Fruit fly (Drosophila melanogaster) whole organism, embryonic: Measurements from ENCODE around the gene unk.

ENCODE experiments used
- Bteb2 ChIP-seq: fragments of 200-800 bp; sonication (Bioruptor generic); optimal IDR thresholded peaks from 2 replicates; lab custom pipeline; 2016; ENCODE audit warnings: missing biosample characterization, missing genetic modification characterization
- CG10267 ChIP-seq: fragments of 200-800 bp; sonication (Bioruptor generic); optimal IDR thresholded peaks from 2 replicates; lab custom pipeline; 2018; ENCODE audit warnings: missing biosample characterization, mild to moderate bottlenecking, missing genetic modification characterization, moderate library complexity
- CG10321 ChIP-seq: fragments of 200-800 bp; sonication (Bioruptor generic); IDR thresholded peaks from 2 replicates; pipeline ENCODE4 v1.3.6; 2022; ENCODE audit warnings: missing biosample characterization, missing genetic modification characterization
- CG12219 ChIP-seq: fragments of 200-800 bp; sonication (Bioruptor generic); optimal IDR thresholded peaks from 3 replicates; lab custom pipeline; 2018; ENCODE audit warnings: missing biosample characterization, mild to moderate bottlenecking, missing genetic modification characterization
- CG12236 ChIP-seq: fragments of 200-800 bp; sonication (Bioruptor generic); optimal IDR thresholded peaks from 2 replicates; lab custom pipeline; 2016; ENCODE audit warnings: missing biosample characterization, missing genetic modification characterization
- CG12769 ChIP-seq: fragments of 200-800 bp; sonication (Bioruptor generic); optimal IDR thresholded peaks from 2 replicates; lab custom pipeline; 2019; ENCODE audit warnings: missing biosample characterization, mild to moderate bottlenecking, missing genetic modification characterization, moderate library complexity
- CG14965 ChIP-seq: fragments of 200-800 bp; sonication (Bioruptor generic); optimal IDR thresholded peaks from 2 replicates; lab custom pipeline; 2016; ENCODE audit warnings: missing biosample characterization, missing genetic modification characterization, borderline replicate concordance
- CG17359 ChIP-seq: fragments of 200-800 bp; sonication (Bioruptor generic); optimal IDR thresholded peaks from 3 replicates; lab custom pipeline; 2018; ENCODE audit warnings: missing biosample characterization, mild to moderate bottlenecking, missing genetic modification characterization, moderate library complexity
- CG1792 ChIP-seq: fragments of 200-800 bp; sonication (Bioruptor generic); optimal IDR thresholded peaks from 2 replicates; lab custom pipeline; 2016; ENCODE audit warnings: missing biosample characterization, missing genetic modification characterization
- CG2678 ChIP-seq: fragments of 200-800 bp; sonication (Bioruptor generic); optimal IDR thresholded peaks from 3 replicates; lab custom pipeline; 2019; ENCODE audit warnings: missing biosample characterization, mild to moderate bottlenecking, missing genetic modification characterization, moderate library complexity
- CG3065 ChIP-seq: fragments of 200-800 bp; sonication (Bioruptor generic); optimal IDR thresholded peaks from 2 replicates; lab custom pipeline; 2016; ENCODE audit warnings: missing biosample characterization, missing genetic modification characterization
- CG31365 ChIP-seq: fragments of 200-800 bp; sonication (Bioruptor generic); optimal IDR thresholded peaks from 2 replicates; lab custom pipeline; 2018; ENCODE audit warnings: missing biosample characterization, mild to moderate bottlenecking, missing genetic modification characterization
- CG32532 ChIP-seq: fragments of 200-800 bp; sonication (Bioruptor generic); IDR thresholded peaks from 2 replicates; pipeline ENCODE4 v1.3.6; 2022; ENCODE audit warnings: missing biosample characterization, missing genetic modification characterization
- CG34224 ChIP-seq: fragments of 200-800 bp; sonication (Bioruptor generic); IDR thresholded peaks from 3 replicates; pipeline ENCODE4 v1.3.6; 2022; ENCODE audit warnings: missing biosample characterization, missing genetic modification characterization; ENCODE audit not compliant: partially characterized antibody
- CG34422 ChIP-seq: fragments of 200-800 bp; sonication (Bioruptor generic); IDR thresholded peaks from 3 replicates; pipeline ENCODE4 v1.3.6; 2022; ENCODE audit warnings: missing biosample characterization, missing genetic modification characterization
- CG3847 ChIP-seq: fragments of 200-800 bp; sonication (Bioruptor generic); IDR thresholded peaks from 2 replicates; pipeline ENCODE4 v1.3.6; 2022; ENCODE audit warnings: missing biosample characterization, missing genetic modification characterization
- CG4404 ChIP-seq: fragments of 200-800 bp; sonication (Bioruptor generic); IDR thresholded peaks from 2 replicates; pipeline ENCODE4 v1.3.6; 2022; ENCODE audit warnings: missing biosample characterization, missing genetic modification characterization
- CG4424 ChIP-seq: fragments of 200-800 bp; sonication (Bioruptor generic); optimal IDR thresholded peaks from 3 replicates; lab custom pipeline; 2016; ENCODE audit warnings: missing biosample characterization, missing genetic modification characterization
- CG6689 ChIP-seq: fragments of 200-800 bp; sonication (Bioruptor generic); IDR thresholded peaks from 2 replicates; pipeline ENCODE4 v1.3.6; 2022; ENCODE audit warnings: missing biosample characterization, missing genetic modification characterization
- CG7745 ChIP-seq: fragments of 200-800 bp; sonication (Bioruptor generic); optimal IDR thresholded peaks from 2 replicates; lab custom pipeline; 2018; ENCODE audit warnings: missing biosample characterization, mild to moderate bottlenecking, missing genetic modification characterization, moderate library complexity
- CG9215 ChIP-seq: fragments of 200-800 bp; sonication (Bioruptor generic); IDR thresholded peaks from 2 replicates; pipeline ENCODE4 v1.3.6; 2022; ENCODE audit warnings: missing biosample characterization, missing genetic modification characterization
- CoRest ChIP-seq: fragments of 200-800 bp; sonication (Bioruptor generic); optimal IDR thresholded peaks from 3 replicates; lab custom pipeline; 2018; ENCODE audit warnings: missing biosample characterization, mild to moderate bottlenecking, missing genetic modification characterization, moderate library complexity
- D ChIP-seq, 2 experiments: fragments of 200-800 bp in 1 of 2; fragments of >200 bp in 1 of 2; sonication (Bioruptor generic) in 1 of 2; optimal IDR thresholded peaks; 2 replicates in 1 of 2; 3 replicates in 1 of 2; lab custom pipeline; 2017; ENCODE audit warnings: mild to moderate bottlenecking in 1 of 2, missing biosample characterization in 1 of 2, missing genetic modification characterization in 1 of 2, missing genetic modification reagents in 1 of 2
- Fer1 ChIP-seq: fragments of 200-800 bp; sonication (Bioruptor generic); optimal IDR thresholded peaks from 2 replicates; lab custom pipeline; 2017; ENCODE audit warnings: missing biosample characterization, mild to moderate bottlenecking, missing genetic modification characterization
- Fer3 ChIP-seq: fragments of 200-800 bp; sonication (Bioruptor generic); optimal IDR thresholded peaks from 2 replicates; lab custom pipeline; 2018; ENCODE audit warnings: missing biosample characterization, mild to moderate bottlenecking, missing genetic modification characterization, moderate library complexity
- H15 ChIP-seq: fragments of 200-800 bp; sonication (Bioruptor generic); IDR thresholded peaks from 3 replicates; pipeline ENCODE4 v1.3.6; 2022; ENCODE audit warnings: missing biosample characterization, missing genetic modification characterization
- Hsf ChIP-seq: fragments of 200-800 bp; sonication (Bioruptor generic); optimal IDR thresholded peaks from 3 replicates; lab custom pipeline; 2016; ENCODE audit warnings: missing biosample characterization, missing genetic modification characterization
- Lhr ChIP-seq: fragments of 200-800 bp; sonication (Bioruptor generic); optimal IDR thresholded peaks from 3 replicates; lab custom pipeline; 2017; ENCODE audit warnings: mild to moderate bottlenecking, missing biosample characterization, missing genetic modification reagents, missing genetic modification characterization
- MTF-1 ChIP-seq: fragments of 200-800 bp; sonication (Bioruptor generic); optimal IDR thresholded peaks from 2 replicates; lab custom pipeline; 2018; ENCODE audit warnings: missing biosample characterization, mild to moderate bottlenecking, missing genetic modification characterization, borderline replicate concordance
- aop ChIP-seq: fragments of 200-800 bp; sonication (Bioruptor generic); IDR thresholded peaks from 2 replicates; pipeline ENCODE4 v1.3.6; 2022; ENCODE audit warnings: missing biosample characterization, missing genetic modification characterization
- bbx ChIP-seq: fragments of 200-800 bp; sonication (Bioruptor generic); IDR thresholded peaks from 2 replicates; pipeline ENCODE4 v1.3.6; 2022; ENCODE audit warnings: missing biosample characterization, missing genetic modification characterization; ENCODE audit not compliant: partially characterized antibody
- cg ChIP-seq: fragments of 200-800 bp; sonication (Bioruptor generic); optimal IDR thresholded peaks from 3 replicates; lab custom pipeline; 2019; ENCODE audit warnings: missing biosample characterization, mild to moderate bottlenecking, missing genetic modification characterization, moderate library complexity
- chm ChIP-seq: fragments of 200-800 bp; sonication (Bioruptor generic); IDR thresholded peaks from 2 replicates; pipeline ENCODE4 v1.3.6; 2022; ENCODE audit warnings: missing biosample characterization, missing genetic modification characterization
- cwo ChIP-seq: fragments of 200-800 bp; sonication (Bioruptor generic); optimal IDR thresholded peaks from 3 replicates; lab custom pipeline; 2017; ENCODE audit warnings: missing biosample characterization, missing genetic modification characterization, mild to moderate bottlenecking, moderate library complexity, missing genetic modification reagents
- ewg ChIP-seq: fragments of 200-800 bp; sonication (Bioruptor generic); optimal IDR thresholded peaks from 3 replicates; lab custom pipeline; 2017; ENCODE audit warnings: mild to moderate bottlenecking, missing biosample characterization, missing genetic modification reagents, missing genetic modification characterization
- gem ChIP-seq: fragments of 200-800 bp; sonication (Bioruptor generic); optimal IDR thresholded peaks from 2 replicates; lab custom pipeline; 2019; ENCODE audit warnings: missing biosample characterization, mild to moderate bottlenecking, missing genetic modification characterization, moderate library complexity
- gsb ChIP-seq: fragments of 200-800 bp; sonication (Bioruptor generic); IDR thresholded peaks from 2 replicates; pipeline ENCODE4 v1.3.6; 2022; ENCODE audit warnings: missing biosample characterization, missing genetic modification characterization
- hkb ChIP-seq, 2 experiments: fragments of 200-800 bp in 1 of 2; fragments of >200 bp in 1 of 2; sonication (Bioruptor generic) in 1 of 2; IDR thresholded peaks in 1 of 2; optimal IDR thresholded peaks in 1 of 2; 2 replicates each; pipeline versions ENCODE4 v1.3.6 to Lab custom; 2017 to 2022; ENCODE audit warnings: missing biosample characterization in 1 of 2, missing genetic modification characterization in 1 of 2
- knrl ChIP-seq: fragments of 200-800 bp; sonication (Bioruptor generic); IDR thresholded peaks from 3 replicates; pipeline ENCODE4 v1.3.6; 2022; ENCODE audit warnings: missing biosample characterization, missing genetic modification characterization; ENCODE audit not compliant: partially characterized antibody
- nmo ChIP-seq: fragments of 200-800 bp; sonication (Bioruptor generic); optimal IDR thresholded peaks from 2 replicates; lab custom pipeline; 2018; ENCODE audit warnings: missing biosample characterization, mild to moderate bottlenecking, missing genetic modification characterization, moderate library complexity
- row ChIP-seq: fragments of 200-800 bp; sonication (Bioruptor generic); IDR thresholded peaks from 3 replicates; pipeline ENCODE4 v1.3.6; 2022; ENCODE audit warnings: missing biosample characterization, missing genetic modification characterization
- run ChIP-seq: fragments of 200-800 bp; sonication (Bioruptor generic); optimal IDR thresholded peaks from 3 replicates; lab custom pipeline; 2018; ENCODE audit warnings: missing biosample characterization, mild to moderate bottlenecking, missing genetic modification characterization
- sd ChIP-seq: fragments of 200-800 bp; sonication (Bioruptor generic); optimal IDR thresholded peaks from 3 replicates; lab custom pipeline; 2018; ENCODE audit warnings: missing biosample characterization, mild to moderate bottlenecking, missing genetic modification characterization, moderate library complexity
- sens-2 ChIP-seq: fragments of 200-800 bp; sonication (Bioruptor generic); IDR thresholded peaks from 2 replicates; pipeline ENCODE4 v1.3.6; 2022; ENCODE audit warnings: missing biosample characterization, missing genetic modification characterization
- slp2 ChIP-seq: fragments of 200-800 bp; sonication (Bioruptor generic); optimal IDR thresholded peaks from 2 replicates; lab custom pipeline; 2016; ENCODE audit warnings: missing biosample characterization, missing genetic modification characterization
- sob ChIP-seq: fragments of 200-800 bp; sonication (Bioruptor generic); IDR thresholded peaks from 2 replicates; pipeline ENCODE4 v1.3.6; 2022; ENCODE audit warnings: missing biosample characterization, missing genetic modification characterization
- tgo ChIP-seq: fragments of 200-800 bp; sonication (Bioruptor generic); IDR thresholded peaks from 3 replicates; pipeline ENCODE4 v1.3.6; 2022; ENCODE audit warnings: missing biosample characterization, missing genetic modification characterization
- ttk ChIP-seq: fragments of 200-800 bp; sonication (Bioruptor generic); IDR thresholded peaks from 2 replicates; pipeline ENCODE4 v2.1.2; 2022; ENCODE audit warnings: missing biosample characterization, missing genetic modification characterization
- usp ChIP-seq: fragments of >200 bp; optimal IDR thresholded peaks from 2 replicates; lab custom pipeline; 2017; ENCODE audit warnings: missing biosample characterization, missing genetic modification characterization
- vfl ChIP-seq: fragments of 200-800 bp; sonication (Bioruptor generic); optimal IDR thresholded peaks from 2 replicates; lab custom pipeline; 2016; ENCODE audit warnings: missing biosample characterization, missing genetic modification characterization

The unk gene

DNA sequence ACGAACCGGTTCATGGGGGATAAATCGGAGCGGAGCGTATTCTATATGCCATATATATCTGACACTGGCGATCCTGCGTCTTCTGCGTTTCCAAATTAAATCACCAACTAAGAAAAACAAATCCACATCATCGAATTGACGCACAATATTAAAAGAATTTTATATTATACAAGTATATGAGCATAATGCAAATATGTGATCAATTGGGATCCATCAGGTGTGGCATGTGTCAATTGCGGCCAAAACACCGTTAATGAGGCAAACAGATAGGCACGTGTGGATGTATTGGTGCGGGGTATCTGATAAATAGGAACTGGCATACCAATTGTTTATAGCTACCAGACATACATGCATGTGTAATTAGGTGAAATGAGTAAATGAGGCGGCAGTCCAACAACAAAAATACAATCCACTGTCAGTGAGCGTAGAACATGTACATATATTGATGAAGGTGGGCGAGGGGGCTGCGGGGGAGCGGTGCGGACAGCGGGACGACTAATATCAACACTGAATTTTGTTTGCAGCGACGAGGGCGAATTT is 20.5 kb upstream of the unk start (continued):
- peak; percentile 28 for TF ChIP-seq sd (tag; lab: Kevin White, UChicago)
- TF ChIP-seq ttk (GFP tag; lab: Robert Waterston, UW): no peak
- no peak for TF ChIP-seq CG6689 (GFP tag; lab: Robert Waterston, UW)
- no peak for TF ChIP-seq chm (GFP tag; lab: Robert Waterston, UW)
- no peak for TF ChIP-seq CG10321 (GFP tag; lab: Robert Waterston, UW)
- TF ChIP-seq gem (tag; lab: Kevin White, UChicago): peak; percentile 12
- no peak for TF ChIP-seq CG9215 (GFP tag; lab: Robert Waterston, UW)
- TF ChIP-seq vfl: no peak
- TF ChIP-seq CG14965: no peak
- TF ChIP-seq CG12769 (tag; lab: Kevin White, UChicago): peak; percentile 5
- no peak for TF ChIP-seq CG4404
- 0 out of 2 replicates have a peak, but pooled peaks have one; percentile 20 for TF ChIP-seq gsb (GFP tag; lab: Robert Waterston, UW)
- TF ChIP-seq CG7745: no peak
- peak; percentile 37 for TF ChIP-seq CG2678
- TF ChIP-seq D (optimal IDR thresholded peaks at IDR 0.05; lab: Kevin White, UChicago): no peak
- no peak for TF ChIP-seq D (GFP tag; optimal IDR thresholded peaks at IDR 0.05; lab: Kevin White, UChicago)
- no peak for TF ChIP-seq Hsf
- TF ChIP-seq MTF-1 (GFP tag; lab: Kevin White, UChicago): peak; percentile 6
- no peak for TF ChIP-seq Fer3 (tag; lab: Kevin White, UChicago)
- TF ChIP-seq usp (GFP tag; lab: Kevin White, UChicago): no peak
- no peak for TF ChIP-seq CG32532 (GFP tag; lab: Robert Waterston, UW)
- no peak for TF ChIP-seq nmo (GFP tag; lab: Kevin White, UChicago)
- no peak for TF ChIP-seq CG34224 (GFP tag; lab: Robert Waterston, UW)
- no peak for TF ChIP-seq CG12219 (GFP tag; lab: Kevin White, UChicago)
- no peak for TF ChIP-seq CG1792 (GFP tag; lab: Kevin White, UChicago)
- no peak for TF ChIP-seq cg (GFP tag; lab: Kevin White, UChicago)
- TF ChIP-seq CG12236: no peak
- TF ChIP-seq tgo: no peak
- TF ChIP-seq hkb (optimal IDR thresholded peaks at IDR 0.05; lab: Kevin White, UChicago): no peak
- peak; percentile 22; the same call in 1 of the 2 replicates for TF ChIP-seq hkb (GFP tag; IDR thresholded peaks at IDR 0.05; lab: Robert Waterston, UW)
- TF ChIP-seq H15: no peak
- TF ChIP-seq Bteb2 (GFP tag; lab: Kevin White, UChicago): no peak
- TF ChIP-seq Lhr (GFP tag; lab: Kevin White, UChicago): no peak
- TF ChIP-seq Fer1 (GFP tag; lab: Kevin White, UChicago): peak; percentile 46
- TF ChIP-seq CoRest (tag; lab: Kevin White, UChicago): no peak
- TF ChIP-seq CG17359 (tag; lab: Kevin White, UChicago): peak; percentile 2
- no peak for TF ChIP-seq CG31365
- no peak for TF ChIP-seq CG10267 (tag; lab: Kevin White, UChicago)
- TF ChIP-seq bbx (GFP tag; lab: Robert Waterston, UW): no peak
- TF ChIP-seq sens-2: no peak
- TF ChIP-seq CG4424: no peak
- no peak for TF ChIP-seq CG3847 (GFP tag; lab: Robert Waterston, UW)
- TF ChIP-seq row (GFP tag; lab: Robert Waterston, UW): no peak
- TF ChIP-seq slp2 (GFP tag; lab: Kevin White, UChicago): no peak
- TF ChIP-seq CG34422 (GFP tag; lab: Robert Waterston, UW): 0 out of 3 replicates have a peak, but pooled peaks have one; percentile 27
- TF ChIP-seq CG3065 (GFP tag; lab: Kevin White, UChicago): no peak
- TF ChIP-seq cwo (GFP tag; lab: Kevin White, UChicago): peak; percentile 37
- TF ChIP-seq run (tag; lab: Kevin White, UChicago): no peak
- no peak for TF ChIP-seq knrl
- no peak for TF ChIP-seq ewg (GFP tag; lab: Kevin White, UChicago)
- no peak for TF ChIP-seq aop (GFP tag; lab: Robert Waterston, UW)
- no peak for TF ChIP-seq sob
